Worm (Caenorhabditis elegans) whole organism, L2 larva: ENCODE results near the gene Y119D3B.14.
A peak's percentile ranks its signal among the peaks of the same experiment; 100 is the strongest.

Experiments used
- C34F6.9 ChIP-seq: fragments of 150-350 bp; optimal IDR thresholded peaks from 2 replicates; lab custom pipeline; 2014; ENCODE audit warnings: missing biosample characterization, missing genetic modification characterization
- F13H6.1 ChIP-seq: sonication (generic microtip); optimal IDR thresholded peaks from 2 replicates; lab custom pipeline; 2016; ENCODE audit warnings: missing genetic modification characterization, missing compliant biosample characterization
- R02D3.7 ChIP-seq: fragments of 150-350 bp; optimal IDR thresholded peaks from 2 replicates; lab custom pipeline; 2014; ENCODE audit warnings: missing biosample characterization, missing genetic modification characterization
- Y55F3AM.14 ChIP-seq: fragments of 200-800 bp; sonication (Bioruptor generic); optimal IDR thresholded peaks from 2 replicates; lab custom pipeline; 2018; ENCODE audit warnings: mild to moderate bottlenecking, missing genetic modification characterization, missing compliant biosample characterization
- ZK546.5 ChIP-seq: sonication (generic microtip); optimal IDR thresholded peaks from 2 replicates; lab custom pipeline; 2017; ENCODE audit warnings: missing biosample characterization, missing genetic modification characterization
- aly-2 ChIP-seq: fragments of 150-350 bp; optimal IDR thresholded peaks from 2 replicates; lab custom pipeline; 2014; ENCODE audit warnings: missing biosample characterization, missing genetic modification characterization
- ama-1 ChIP-seq: fragments of 150-350 bp; optimal IDR thresholded peaks from 2 replicates; lab custom pipeline; 2018; ENCODE audit warnings: inconsistent platforms
- blmp-1 ChIP-seq: sonication (generic microtip); optimal IDR thresholded peaks from 2 replicates; lab custom pipeline; 2017; ENCODE audit warnings: missing genetic modification characterization, mild to moderate bottlenecking, missing compliant biosample characterization, antibody characterized with exemption, moderate library complexity; ENCODE audit not compliant: insufficient read depth
- ceh-16 ChIP-seq: fragments of 150-350 bp; optimal IDR thresholded peaks from 2 replicates; lab custom pipeline; 2014; ENCODE audit warnings: missing biosample characterization, missing genetic modification characterization
- ceh-82 ChIP-seq: fragments of 150-350 bp; optimal IDR thresholded peaks from 2 replicates; lab custom pipeline; 2014; ENCODE audit warnings: missing biosample characterization, missing genetic modification characterization
- crh-2 ChIP-seq: sonication (generic microtip); optimal IDR thresholded peaks from 2 replicates; lab custom pipeline; 2017; ENCODE audit warnings: missing biosample characterization, missing genetic modification characterization
- dmd-4 ChIP-seq: sonication (generic microtip); optimal IDR thresholded peaks from 2 replicates; lab custom pipeline; 2017; ENCODE audit warnings: missing biosample characterization, missing genetic modification characterization
- elt-1 ChIP-seq: fragments of 150-350 bp; optimal IDR thresholded peaks from 2 replicates; lab custom pipeline; 2014; ENCODE audit warnings: missing biosample characterization, missing genetic modification characterization
- fos-1 ChIP-seq: fragments of 150-350 bp; optimal IDR thresholded peaks from 2 replicates; lab custom pipeline; 2014; ENCODE audit warnings: missing biosample characterization, missing genetic modification characterization
- gmeb-1 ChIP-seq: fragments of 150-350 bp; optimal IDR thresholded peaks from 2 replicates; lab custom pipeline; 2014; ENCODE audit warnings: missing biosample characterization, missing genetic modification characterization
- lin-11 ChIP-seq: fragments of 150-350 bp; sonication (generic microtip); optimal IDR thresholded peaks from 2 replicates; lab custom pipeline; 2014; ENCODE audit warnings: missing biosample characterization, missing genetic modification characterization, inconsistent platforms, mixed read lengths
- lin-13 ChIP-seq: fragments of 150-350 bp; optimal IDR thresholded peaks from 2 replicates; lab custom pipeline; 2014; ENCODE audit warnings: missing biosample characterization, missing genetic modification reagents, missing genetic modification characterization
- lsy-2 ChIP-seq, 2 experiments: fragments of 150-350 bp in 1 of 2; sonication (generic microtip) in 1 of 2; optimal IDR thresholded peaks; 2 replicates each; lab custom pipeline; 2014 to 2017; ENCODE audit warnings: missing biosample characterization in 2 of 2, missing genetic modification characterization in 2 of 2
- mab-5 ChIP-seq: fragments of 150-350 bp; optimal IDR thresholded peaks from 2 replicates; lab custom pipeline; 2014; ENCODE audit warnings: missing biosample characterization, missing genetic modification characterization
- mdl-1 ChIP-seq, 2 experiments: fragments of 150-350 bp in 1 of 2; sonication (generic microtip) in 1 of 2; optimal IDR thresholded peaks; 2 replicates each; lab custom pipeline; 2017; ENCODE audit warnings: missing biosample characterization in 2 of 2, missing genetic modification characterization in 2 of 2
- nhr-11 ChIP-seq: fragments of 150-350 bp; optimal IDR thresholded peaks from 2 replicates; lab custom pipeline; 2014; ENCODE audit warnings: missing biosample characterization, missing genetic modification characterization
- nhr-12 ChIP-seq: fragments of 150-350 bp; optimal IDR thresholded peaks from 2 replicates; lab custom pipeline; 2014; ENCODE audit warnings: missing biosample characterization, missing genetic modification characterization
- nhr-129 ChIP-seq: fragments of 150-350 bp; optimal IDR thresholded peaks from 2 replicates; lab custom pipeline; 2014; ENCODE audit warnings: missing biosample characterization, missing genetic modification characterization
- nhr-21 ChIP-seq: fragments of 150-350 bp; optimal IDR thresholded peaks from 2 replicates; lab custom pipeline; 2014; ENCODE audit warnings: missing biosample characterization, missing genetic modification characterization
- nhr-237 ChIP-seq: fragments of 150-350 bp; optimal IDR thresholded peaks from 2 replicates; lab custom pipeline; 2014; ENCODE audit warnings: missing biosample characterization, missing genetic modification characterization
- nhr-25 ChIP-seq: fragments of 150-350 bp; sonication (generic microtip); optimal IDR thresholded peaks from 3 replicates; lab custom pipeline; 2014; ENCODE audit warnings: missing biosample characterization, missing genetic modification characterization
- sem-4 ChIP-seq: fragments of 150-350 bp; optimal IDR thresholded peaks from 2 replicates; lab custom pipeline; 2014; ENCODE audit warnings: missing biosample characterization, missing genetic modification reagents, missing genetic modification characterization
- skn-1 ChIP-seq: sonication (generic microtip); optimal IDR thresholded peaks from 2 replicates; lab custom pipeline; 2017; ENCODE audit warnings: missing biosample characterization, missing genetic modification characterization
- sma-3 ChIP-seq: sonication (generic microtip); optimal IDR thresholded peaks from 2 replicates; lab custom pipeline; 2016; ENCODE audit warnings: missing genetic modification reagents, missing genetic modification characterization, missing compliant biosample characterization
- sma-9 ChIP-seq, 2 experiments: fragments of 150-350 bp in 1 of 2; sonication (generic microtip) in 1 of 2; optimal IDR thresholded peaks; 2 replicates each; lab custom pipeline; 2014 to 2016; ENCODE audit warnings: missing genetic modification characterization in 2 of 2, mild to moderate bottlenecking in 1 of 2, missing biosample characterization in 1 of 2, missing compliant biosample characterization in 1 of 2, missing genetic modification reagents in 1 of 2, moderate library complexity in 1 of 2
- snpc-4 ChIP-seq: fragments of 150-350 bp; optimal IDR thresholded peaks from 2 replicates; lab custom pipeline; 2014; ENCODE audit warnings: missing biosample characterization, missing genetic modification characterization
- unc-39 ChIP-seq: fragments of 150-350 bp; optimal IDR thresholded peaks from 2 replicates; lab custom pipeline; 2014; ENCODE audit warnings: missing biosample characterization, missing genetic modification characterization
- unc-55 ChIP-seq: fragments of 150-350 bp; sonication (generic microtip); optimal IDR thresholded peaks from 3 replicates; lab custom pipeline; 2014; ENCODE audit warnings: missing biosample characterization, missing genetic modification reagents, missing genetic modification characterization
- zag-1 ChIP-seq: fragments of 150-350 bp; optimal IDR thresholded peaks from 2 replicates; lab custom pipeline; 2014; ENCODE audit warnings: missing biosample characterization, missing genetic modification characterization
- ztf-1 ChIP-seq: fragments of 200-800 bp; sonication (Bioruptor generic); conservative IDR thresholded peaks from 2 replicates; pipeline ENCODE4 v1.3.6; 2022; ENCODE audit warnings: missing genetic modification characterization, missing compliant biosample characterization
- ztf-4 ChIP-seq: fragments of 150-350 bp; optimal IDR thresholded peaks from 2 replicates; lab custom pipeline; 2014; ENCODE audit warnings: missing biosample characterization, missing genetic modification characterization

Y119D3B.14 gene

DNA sequence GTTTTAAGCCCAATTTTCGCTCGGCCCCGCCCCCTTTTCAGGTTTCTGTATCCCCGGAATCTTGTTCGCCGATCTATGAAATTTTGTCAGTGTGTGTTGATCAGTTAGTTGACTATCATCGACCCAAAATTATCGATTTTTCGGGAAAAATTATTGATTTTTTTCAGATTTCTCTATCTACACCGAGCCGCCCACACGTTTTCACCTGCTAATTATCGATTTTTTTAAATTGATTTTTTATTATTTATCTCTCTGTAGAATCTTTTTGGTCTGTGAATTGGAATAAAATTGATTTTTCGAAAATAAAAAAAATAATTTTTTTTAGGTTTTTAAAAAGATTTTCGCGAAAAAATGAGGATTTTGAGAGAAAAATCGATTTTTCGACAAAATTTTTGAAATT is 13.4 kb upstream of the Y119D3B.14 start:
- no peak for TF ChIP-seq lin-11 (tag; lab: Kevin White, UChicago)
- TF ChIP-seq nhr-237 = no peak
- no peak for TF ChIP-seq zag-1 (tag; lab: Kevin White, UChicago)
- TF ChIP-seq ZK546.5 = no peak
- no peak for TF ChIP-seq Y55F3AM.14 (GFP tag; lab: Kevin White, UChicago)
- no peak for TF ChIP-seq ceh-82 (tag; lab: Kevin White, UChicago)
- TF ChIP-seq nhr-129 (tag; lab: Kevin White, UChicago) = no peak
- TF ChIP-seq snpc-4 (tag; lab: Kevin White, UChicago) = no peak
- TF ChIP-seq crh-2 (tag; lab: Kevin White, UChicago) = no peak
- no peak for TF ChIP-seq nhr-11 (tag; lab: Kevin White, UChicago)
- TF ChIP-seq fos-1 (tag; lab: Kevin White, UChicago) = no peak

DNA sequence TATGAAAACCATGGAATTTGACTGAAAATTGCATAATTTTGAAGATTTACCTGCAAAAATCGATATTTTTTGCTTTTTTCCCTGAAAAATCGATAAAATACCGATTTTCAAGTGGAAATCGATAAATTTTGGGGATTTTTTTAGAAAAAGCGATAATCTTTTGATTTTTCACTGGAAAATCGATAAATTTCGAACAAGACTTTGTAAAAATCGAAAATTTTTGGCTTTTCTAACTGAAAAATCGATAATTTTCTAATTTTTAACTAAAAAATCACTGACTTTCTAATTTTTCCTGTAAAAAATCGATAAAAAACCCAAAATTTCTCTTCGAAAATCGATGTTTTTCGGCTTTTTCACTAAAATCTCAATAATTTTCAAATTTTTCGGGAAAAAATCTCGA is 12.7 kb upstream of the Y119D3B.14 start:
- TF ChIP-seq nhr-129 (tag; lab: Kevin White, UChicago) = no peak
- no peak for TF ChIP-seq snpc-4 (tag; lab: Kevin White, UChicago)
- no peak for TF ChIP-seq C34F6.9 (tag; lab: Kevin White, UChicago)
- no peak for TF ChIP-seq ama-1
- no peak for TF ChIP-seq F13H6.1 (tag; lab: Kevin White, UChicago)
- TF ChIP-seq aly-2 (tag; lab: Kevin White, UChicago) = no peak
- TF ChIP-seq ztf-1 (GFP tag; lab: Robert Waterston, UW) = no peak

DNA sequence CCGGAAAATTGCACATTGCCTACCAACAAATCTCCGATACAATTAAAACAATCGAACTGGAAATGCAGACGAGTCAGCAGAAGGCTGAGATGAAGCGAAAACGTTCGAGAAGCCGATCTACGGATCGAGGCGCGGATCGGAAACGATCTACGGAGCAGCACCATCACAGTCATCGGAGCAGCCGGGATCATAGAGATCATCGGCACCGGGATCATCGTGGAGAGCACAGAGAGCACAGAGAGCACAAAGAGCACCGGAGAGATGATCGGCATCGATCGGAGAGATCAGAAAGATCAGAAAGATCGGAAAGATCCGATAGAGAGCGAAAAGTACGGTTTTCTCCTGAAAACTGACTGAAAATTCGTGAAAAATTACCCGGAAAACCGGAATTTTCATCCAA is 11.8 kb upstream of the Y119D3B.14 start:
- TF ChIP-seq Y55F3AM.14 (GFP tag; lab: Kevin White, UChicago) (no peak), fos-1 (tag; lab: Kevin White, UChicago) (no peak), elt-1 (no peak), nhr-12 (no peak), dmd-4 (tag; lab: Kevin White, UChicago) (no peak), lin-13 (GFP tag; lab: Kevin White, UChicago) (no peak), crh-2 (tag; lab: Kevin White, UChicago) (no peak), sma-3 (no peak), ceh-16 (no peak), blmp-1 (tag; lab: Kevin White, UChicago) (no peak), mdl-1 (tag; optimal IDR thresholded peaks at IDR 0.05; lab: Kevin White, UChicago) (no peak), ama-1 (no peak), nhr-11 (tag; lab: Kevin White, UChicago) (no peak), lsy-2 (tag; optimal IDR thresholded peaks at IDR 0.05; lab: Kevin White, UChicago) (no peak), sma-9 (GFP tag; optimal IDR thresholded peaks at IDR 0.05; lab: Kevin White, UChicago) (no peak), sma-9 (tag; optimal IDR thresholded peaks at IDR 0.05; lab: Kevin White, UChicago) (no peak)

DNA sequence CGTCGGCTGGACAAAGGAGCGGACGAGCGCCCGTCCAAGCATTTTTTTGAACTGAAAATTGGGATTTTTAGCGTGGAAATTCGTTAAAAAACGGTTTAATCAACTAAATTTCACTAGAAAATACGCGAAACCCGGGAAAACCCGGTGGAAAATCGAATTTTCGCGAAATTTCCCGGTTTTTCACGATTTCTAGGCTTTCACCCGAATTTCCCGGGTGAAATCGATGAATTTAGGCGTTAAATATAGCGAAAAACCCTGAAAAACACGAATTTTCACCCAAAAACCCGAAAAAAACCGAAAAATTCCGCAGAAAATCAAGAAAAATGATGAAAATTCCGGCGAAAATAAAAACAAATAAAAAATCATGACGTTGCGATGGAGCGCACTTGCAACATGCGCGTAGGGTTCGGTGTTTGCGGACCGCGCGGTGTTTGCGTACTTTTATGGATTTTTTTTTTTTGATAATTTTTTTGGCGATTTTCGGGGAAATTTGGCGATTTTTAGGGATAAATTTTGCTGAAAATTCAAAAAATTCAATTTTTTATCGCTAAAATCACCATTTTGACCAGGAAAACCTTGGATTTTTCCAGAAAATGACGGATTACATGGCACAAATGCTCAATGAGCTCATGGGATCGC is 8.5 kb upstream of the Y119D3B.14 start, which contains the start of the genes mrpl-45 and Y119D3B.12:
mrpl-45 (minus strand) TSS at position 51 of the 639 bp plus-strand sequence.
Y119D3B.12 (plus strand) TSS at position 589 of the 639 bp plus-strand sequence.
- peak; percentile 87 for TF ChIP-seq gmeb-1 (tag; lab: Kevin White, UChicago)
- TF ChIP-seq ztf-4 (tag; lab: Kevin White, UChicago) = peak; percentile 30
- no peak for TF ChIP-seq dmd-4 (tag; lab: Kevin White, UChicago)
- TF ChIP-seq sem-4 (tag; lab: Kevin White, UChicago) = peak; percentile 26
- no peak for TF ChIP-seq nhr-11 (tag; lab: Kevin White, UChicago)
- TF ChIP-seq sma-3 = peak; percentile 70
- TF ChIP-seq skn-1 (tag; lab: Kevin White, UChicago) = no peak
- TF ChIP-seq nhr-25 (tag; lab: Kevin White, UChicago) = peak; percentile 71
- TF ChIP-seq lin-13 (GFP tag; lab: Kevin White, UChicago) = peak; percentile 91
- peak; percentile 84 to 91 for TF ChIP-seq lsy-2 (tag; optimal IDR thresholded peaks at IDR 0.05; lab: Kevin White, UChicago)
- TF ChIP-seq C34F6.9 (tag; lab: Kevin White, UChicago) = peak; percentile 83
- TF ChIP-seq zag-1 (tag; lab: Kevin White, UChicago) = peak; percentile 2
- TF ChIP-seq fos-1 (tag; lab: Kevin White, UChicago) = peak; percentile 31
- TF ChIP-seq nhr-237 = no peak
- TF ChIP-seq R02D3.7 (tag; lab: Kevin White, UChicago) = peak; percentile 24
- TF ChIP-seq nhr-129 (tag; lab: Kevin White, UChicago) = peak; percentile 36
- peak; percentile 15 for TF ChIP-seq nhr-21 (tag; lab: Kevin White, UChicago)
- peak; percentile 68 for TF ChIP-seq mab-5 (tag; lab: Kevin White, UChicago)
- TF ChIP-seq unc-55 (GFP tag; lab: Kevin White, UChicago) = peak; percentile 95
- peak; percentile 78 for TF ChIP-seq lin-11 (tag; lab: Kevin White, UChicago)
- TF ChIP-seq crh-2 (tag; lab: Kevin White, UChicago) = peak; percentile 73
- peak; percentile 74 for TF ChIP-seq F13H6.1 (tag; lab: Kevin White, UChicago)
- TF ChIP-seq unc-39 (tag; lab: Kevin White, UChicago) = no peak
